Worm (Caenorhabditis elegans): ENCODE measurements around the gene Y41C4A.6.

DNA sequence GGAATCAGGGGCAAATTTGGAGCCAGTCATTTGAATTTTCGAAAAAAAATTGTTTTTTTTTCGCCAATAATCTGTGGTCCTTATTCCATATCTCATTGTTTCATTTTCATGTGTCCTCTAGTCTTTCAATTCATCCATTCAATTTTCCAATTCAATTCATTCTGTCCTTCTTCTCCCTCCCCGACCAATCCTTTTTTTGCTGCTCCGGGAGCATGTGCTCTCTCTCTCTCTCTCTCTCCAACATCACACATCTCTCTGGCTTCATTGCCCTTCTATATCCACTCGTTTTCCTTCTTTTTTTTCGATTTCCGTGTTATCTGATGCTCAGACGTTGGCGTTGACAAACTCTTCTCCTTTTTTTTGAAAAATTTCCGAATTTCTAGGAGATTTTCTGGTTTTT, 33.0 kb upstream of the Y41C4A.6 start:
- TF ChIP-seq B0310.2 (tag; optimal IDR thresholded peaks at IDR 0.05) (no peak), ama-1 (optimal IDR thresholded peaks at IDR 0.05) (no peak), sea-1 (GFP tag; conservative IDR thresholded peaks at IDR 0.05) (no peak), tbx-11 (GFP tag; IDR thresholded peaks at IDR 0.05) (no peak), ets-7 (tag; optimal IDR thresholded peaks at IDR 0.05) (no peak), tra-4 (tag; optimal IDR thresholded peaks at IDR 0.05) (no peak), scrt-1 (GFP tag; IDR thresholded peaks at IDR 0.05) (no peak), aly-1 (tag; optimal IDR thresholded peaks at IDR 0.05) (no peak), hnd-1 (tag; optimal IDR thresholded peaks at IDR 0.05) (no peak), F13C5.2 (tag; optimal IDR thresholded peaks at IDR 0.05) (no peak), hmg-4 (GFP tag; optimal IDR thresholded peaks at IDR 0.05) (no peak), hmbx-1 (tag; optimal IDR thresholded peaks at IDR 0.05) (no peak), flt-1 (GFP tag; IDR thresholded peaks at IDR 0.05) (no peak)
